Worm (Caenorhabditis elegans): Measurements from ENCODE around the gene F52B11.2.

DNA sequence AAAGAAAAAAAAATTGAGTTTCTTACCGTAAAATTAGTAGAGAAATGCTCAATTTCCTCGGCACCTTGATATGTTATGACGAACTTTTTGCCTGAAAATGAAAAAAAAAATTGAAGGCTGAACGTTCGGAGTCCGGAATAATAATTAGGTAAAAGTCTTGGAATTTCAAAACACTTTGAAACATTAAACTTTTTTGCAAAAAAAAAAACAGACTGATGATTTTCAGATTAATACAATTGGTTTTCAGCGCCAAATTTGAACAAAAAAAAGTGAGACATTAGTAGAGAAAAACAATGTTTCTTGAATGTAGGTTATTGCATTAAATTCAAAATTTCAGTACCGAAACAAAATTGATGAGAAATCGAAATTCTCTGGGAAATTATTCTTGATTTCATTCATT lies 40.6 kb downstream of the F52B11.2 start, which contains the start of gene nkcc-1:
- TF ChIP-seq lir-3 (tag; optimal IDR thresholded peaks at IDR 0.05): no peak
- no peak for TF ChIP-seq nhr-11 (tag; optimal IDR thresholded peaks at IDR 0.05)
- TF ChIP-seq R02D3.7 (tag; optimal IDR thresholded peaks at IDR 0.05): no peak
- no peak for TF ChIP-seq nhr-10 (tag; optimal IDR thresholded peaks at IDR 0.05)
- no peak for TF ChIP-seq pqm-1 (tag; optimal IDR thresholded peaks at IDR 0.05)
- TF ChIP-seq unc-62 (GFP tag; optimal IDR thresholded peaks at IDR 0.05 in 1 of 2): no peak
- TF ChIP-seq unc-62 (tag; optimal IDR thresholded peaks at IDR 0.05): no peak
- TF ChIP-seq F49E8.2 (tag; optimal IDR thresholded peaks at IDR 0.05; ENCODE audit: borderline replicate concordance): no peak
- no peak for TF ChIP-seq fkh-10 (GFP tag; optimal IDR thresholded peaks at IDR 0.05)
- no peak for TF ChIP-seq T26A8.4 (GFP tag; IDR thresholded peaks at IDR 0.05)
- TF ChIP-seq lim-7 (GFP tag; IDR thresholded peaks at IDR 0.05): no peak
- TF ChIP-seq nhr-237 (tag; optimal IDR thresholded peaks at IDR 0.05): no peak
- no peak for TF ChIP-seq lin-39 (tag; optimal IDR thresholded peaks at IDR 0.05)
- no peak for TF ChIP-seq skn-1 (tag; optimal IDR thresholded peaks at IDR 0.05)
- TF ChIP-seq zag-1 (tag; optimal IDR thresholded peaks at IDR 0.05): no peak
